Worm (Caenorhabditis elegans): Measurements from ENCODE around the gene R09E10.5.
A peak's percentile ranks its signal among the peaks of the same experiment; 100 is the strongest.

R09E10.5 gene

DNA sequence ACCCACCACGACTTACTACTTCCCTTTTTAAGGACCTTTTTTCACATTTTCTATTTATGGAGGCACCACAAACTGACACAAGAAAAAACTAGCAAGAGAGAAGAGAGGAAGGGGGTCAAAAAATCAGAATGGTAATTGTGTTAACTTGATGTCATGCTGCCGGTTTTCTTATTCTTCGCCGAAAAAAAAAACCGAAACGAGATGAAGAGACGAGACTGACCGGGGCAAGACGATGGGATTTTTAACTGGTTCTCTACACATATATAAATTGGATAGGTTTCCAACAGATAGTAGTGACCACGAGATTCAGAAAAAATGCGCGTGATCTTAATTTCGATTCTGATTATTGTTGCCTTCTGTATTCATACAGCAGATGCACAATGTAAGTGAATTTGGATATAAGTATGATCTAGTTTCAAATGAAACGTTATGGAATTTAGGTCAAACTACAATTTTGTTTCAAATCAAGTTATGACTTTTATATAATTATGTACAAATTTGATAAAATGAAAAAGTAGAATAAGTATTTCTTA lies 28.3 kb downstream of the R09E10.5 start, which contains the start of gene Y43C5A.3:
TSS of gene Y43C5A.3 (plus strand) at position 256 of the 533 bp plus-strand sequence.
- TF ChIP-seq Y67H2A.10 (GFP tag; conservative IDR thresholded peaks at IDR 0.05) (no peak), nhr-179 (tag; optimal IDR thresholded peaks at IDR 0.05) (no peak), F39B2.1 (GFP tag; IDR thresholded peaks at IDR 0.05) (no peak), attf-6 (GFP tag; IDR thresholded peaks at IDR 0.05) (no peak), snpc-4 (GFP tag; optimal IDR thresholded peaks at IDR 0.05) (no peak), snpc-4 (tag; optimal IDR thresholded peaks at IDR 0.05) (no peak), unc-62 (GFP tag; optimal IDR thresholded peaks at IDR 0.05) (no peak), rec-8 (tag; optimal IDR thresholded peaks at IDR 0.05) (no peak), nfyb-1 (GFP tag; IDR thresholded peaks at IDR 0.05) (no peak), nhr-27 (tag; optimal IDR thresholded peaks at IDR 0.05) (no peak), ama-1 (optimal IDR thresholded peaks at IDR 0.05) (no peak), ama-1 (GFP tag; optimal IDR thresholded peaks at IDR 0.05) (no peak), lin-35 (GFP tag; optimal IDR thresholded peaks at IDR 0.05) (no peak), ceh-100 (GFP tag; IDR thresholded peaks at IDR 0.05) (no peak)

DNA sequence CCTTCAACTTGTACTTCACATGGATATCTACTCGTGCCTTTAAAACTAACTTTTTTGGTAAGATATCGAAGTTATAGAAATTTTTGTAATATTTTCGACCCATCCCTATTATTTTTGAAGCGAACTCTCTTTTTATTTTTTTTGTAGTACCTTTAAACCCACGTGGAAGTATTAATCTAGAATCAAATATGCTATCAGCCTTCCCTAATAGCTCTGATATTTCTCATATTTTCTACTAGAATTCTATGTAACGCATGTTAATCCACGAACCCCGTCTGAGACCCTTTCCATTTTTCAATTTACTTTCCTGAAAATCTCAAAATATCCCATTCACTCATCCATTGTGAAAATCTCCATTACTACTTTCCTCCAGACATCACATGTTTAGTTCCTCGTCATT lies 28.7 kb downstream of the R09E10.5 start:
- TF ChIP-seq efl-1 (GFP tag; optimal IDR thresholded peaks at IDR 0.05): no peak
- no peak for TF ChIP-seq F33H1.4 (GFP tag; IDR thresholded peaks at IDR 0.05)
- TF ChIP-seq ztf-3 (GFP tag; optimal IDR thresholded peaks at IDR 0.05): no peak
- TF ChIP-seq B0336.3 (GFP tag; IDR thresholded peaks at IDR 0.05): no peak
- TF ChIP-seq F52B5.7 (tag; optimal IDR thresholded peaks at IDR 0.05): no peak
- no peak for TF ChIP-seq Y67H2A.10 (GFP tag; conservative IDR thresholded peaks at IDR 0.05)
- TF ChIP-seq lsy-27 (tag; optimal IDR thresholded peaks at IDR 0.05; ENCODE audit: borderline replicate concordance, insufficient read depth): no peak
- no peak for TF ChIP-seq ceh-91 (GFP tag; IDR thresholded peaks at IDR 0.05)
- TF ChIP-seq bed-1 (GFP tag; IDR thresholded peaks at IDR 0.05): no peak
- no peak for TF ChIP-seq hlh-12 (tag; optimal IDR thresholded peaks at IDR 0.05)
- TF ChIP-seq snpc-1.3 (tag; optimal IDR thresholded peaks at IDR 0.05; ENCODE audit: insufficient read depth): no peak
- no peak for TF ChIP-seq zfh-2 (GFP tag; conservative IDR thresholded peaks at IDR 0.05)
- no peak for TF ChIP-seq snpc-1.1 (tag; optimal IDR thresholded peaks at IDR 0.05; ENCODE audit: insufficient read depth)
- no peak for TF ChIP-seq gei-17 (GFP tag; optimal IDR thresholded peaks at IDR 0.05)

DNA sequence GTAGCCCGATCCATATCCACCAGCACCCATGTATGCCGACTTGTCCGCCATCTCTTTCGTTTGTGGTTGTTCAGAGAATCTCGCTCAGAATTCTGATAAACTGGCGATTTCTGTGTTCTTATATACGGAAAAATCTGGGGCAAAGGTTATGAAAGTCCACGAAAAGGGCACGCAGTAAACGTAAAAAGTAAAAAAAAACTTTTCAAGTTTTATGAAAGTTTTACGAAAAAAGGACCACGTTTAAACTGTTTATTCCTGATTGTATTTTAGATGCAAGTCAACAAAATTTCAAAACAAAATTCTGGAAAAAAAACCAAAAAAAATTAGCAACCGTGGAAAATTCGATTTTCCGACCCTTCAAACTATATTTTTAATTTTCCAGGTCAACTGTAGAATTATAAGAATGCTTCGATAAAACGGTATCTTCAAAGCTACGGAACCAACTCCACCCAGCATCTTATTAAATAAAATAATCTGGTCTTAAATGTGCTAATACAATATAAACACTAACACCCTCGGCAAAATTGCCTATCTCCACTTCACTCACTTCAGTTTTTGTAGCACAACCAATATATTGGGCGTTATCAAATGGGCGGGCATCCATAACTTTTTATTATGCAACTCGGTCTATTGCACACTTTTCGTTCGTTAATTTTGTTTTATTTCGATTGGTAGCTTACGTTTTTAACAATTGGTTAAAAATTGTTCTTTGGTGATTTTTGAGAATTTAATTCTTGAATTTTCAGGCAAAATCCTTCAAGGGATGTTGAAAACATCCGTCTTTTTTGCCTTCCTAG lies 32.8 kb downstream of the R09E10.5 start, which contains the start of the genes nspd-7 and Y43C5A.2:
TSS of gene nspd-7 (minus strand) at position 51 of the 797 bp plus-strand sequence.
TSS of gene Y43C5A.2 (plus strand) at position 747 of the 797 bp plus-strand sequence.
- TF ChIP-seq dox-1 (GFP tag; IDR thresholded peaks at IDR 0.05): no peak
- TF ChIP-seq nfyb-1 (GFP tag; IDR thresholded peaks at IDR 0.05): no peak
- no peak for TF ChIP-seq lsy-27 (tag; optimal IDR thresholded peaks at IDR 0.05; ENCODE audit: borderline replicate concordance, insufficient read depth)
- TF ChIP-seq nhr-80 (tag; optimal IDR thresholded peaks at IDR 0.05): peak; percentile 43
- no peak for TF ChIP-seq sea-2 (GFP tag; IDR thresholded peaks at IDR 0.05)
- no peak for TF ChIP-seq snpc-4 (GFP tag; optimal IDR thresholded peaks at IDR 0.05)
- TF ChIP-seq snpc-4 (tag; optimal IDR thresholded peaks at IDR 0.05): no peak

DNA sequence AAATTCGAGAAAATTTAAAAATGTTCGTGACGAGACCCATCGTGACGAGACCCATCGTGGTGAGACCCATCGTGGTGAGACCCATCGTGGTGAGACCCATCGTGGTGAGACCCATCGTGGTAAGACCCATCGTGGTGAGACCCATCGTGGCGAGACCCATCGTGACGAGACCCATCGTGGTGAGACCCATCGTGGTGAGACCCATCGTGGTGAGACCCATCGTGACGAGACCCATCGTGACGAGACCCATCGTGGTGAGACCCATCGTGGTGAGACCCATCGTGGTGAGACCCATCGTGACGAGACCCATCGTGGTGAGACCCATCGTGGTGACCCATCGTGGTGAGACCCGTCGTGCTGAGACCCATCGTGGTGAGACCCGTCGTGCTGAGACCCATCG lies 39.2 kb downstream of the R09E10.5 start:
- 0 out of 2 replicates have a peak, but pooled peaks have one; percentile 59 for TF ChIP-seq Y95B8A.8 (GFP tag; IDR thresholded peaks at IDR 0.05)
- TF ChIP-seq egl-18 (GFP tag; IDR thresholded peaks at IDR 0.05): 0 out of 2 replicates have a peak, but pooled peaks have one; percentile 15
- TF ChIP-seq lag-1 (GFP tag; IDR thresholded peaks at IDR 0.05): 0 out of 2 replicates have a peak, but pooled peaks have one; percentile 8
- TF ChIP-seq aptf-3 (GFP tag; IDR thresholded peaks at IDR 0.05): 0 out of 2 replicates have a peak, but pooled peaks have one; percentile 36
- peak; percentile 63 for TF ChIP-seq F33H1.4 (GFP tag; IDR thresholded peaks at IDR 0.05)
- TF ChIP-seq dox-1 (GFP tag; IDR thresholded peaks at IDR 0.05): 0 out of 2 replicates have a peak, but pooled peaks have one; percentile 40
- peak; percentile 83 for TF ChIP-seq egrh-3 (GFP tag; IDR thresholded peaks at IDR 0.05)
- 0 out of 2 replicates have a peak, but pooled peaks have one; percentile 33 for TF ChIP-seq madf-6 (GFP tag; IDR thresholded peaks at IDR 0.05)
- 0 out of 2 replicates have a peak, but pooled peaks have one; percentile 37 for TF ChIP-seq D2030.7 (GFP tag; IDR thresholded peaks at IDR 0.05)
- TF ChIP-seq pbrm-1 (GFP tag; IDR thresholded peaks at IDR 0.05): peak; percentile 52; the same call in 1 of the 2 replicates
- TF ChIP-seq B0019.2 (GFP tag; conservative IDR thresholded peaks at IDR 0.05): peak; percentile 4; the same call in 1 of the 2 replicates
- TF ChIP-seq F37B4.10 (GFP tag; IDR thresholded peaks at IDR 0.05): 0 out of 2 replicates have a peak, but pooled peaks have one; percentile 85
